Worm (Caenorhabditis elegans): Measurements from ENCODE around the gene glb-11.

DNA sequence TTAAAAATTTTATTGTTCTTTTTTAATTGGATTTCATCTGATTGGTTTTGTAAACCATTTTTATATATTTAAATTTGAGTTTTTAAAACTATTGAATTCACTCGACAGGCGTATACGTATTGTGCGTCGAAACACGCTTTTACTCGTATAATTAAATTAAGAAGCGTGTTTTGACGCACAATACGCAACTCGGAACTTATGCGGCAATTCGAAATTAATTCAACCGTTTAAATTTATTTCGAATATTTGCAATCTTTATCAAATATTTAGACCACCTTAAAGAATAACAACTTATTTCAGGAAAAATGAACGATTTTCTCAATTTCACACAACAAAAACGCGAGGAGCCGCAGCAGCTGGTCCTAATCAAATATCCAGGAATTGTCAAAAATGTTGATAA, 29.9 kb upstream of the glb-11 start, which contains the start of gene tftc-5:
- TF ChIP-seq ceh-16 (tag; optimal IDR thresholded peaks at IDR 0.05) (no peak), ztf-4 (tag; optimal IDR thresholded peaks at IDR 0.05) (no peak)
